Fruit fly (Drosophila melanogaster) whole organism, embryonic: ENCODE results near the gene CG6959.

Experiments used
- Awh ChIP-seq: fragments of 200-800 bp; sonication (Bioruptor generic); IDR thresholded peaks from 2 replicates; pipeline ENCODE4, ENCODE4 v1.3.6; 2022; ENCODE audit warnings: missing biosample characterization, missing genetic modification characterization
- Blimp-1 ChIP-seq: fragments of 200-800 bp; sonication (Bioruptor generic); optimal IDR thresholded peaks from 3 replicates; lab custom pipeline; 2018; ENCODE audit warnings: missing biosample characterization, missing genetic modification characterization, mild to moderate bottlenecking, moderate library complexity, missing genetic modification reagents
- CG10209 ChIP-seq: fragments of 200-800 bp; sonication (Bioruptor generic); optimal IDR thresholded peaks from 3 replicates; lab custom pipeline; 2017; ENCODE audit warnings: missing biosample characterization, mild to moderate bottlenecking, missing genetic modification characterization, missing genetic modification reagents
- CG10565 ChIP-seq: fragments of 200-800 bp; sonication (Bioruptor generic); optimal IDR thresholded peaks from 3 replicates; lab custom pipeline; 2016; ENCODE audit warnings: missing biosample characterization, mild to moderate bottlenecking, missing genetic modification characterization
- CG11085 ChIP-seq: fragments of 200-800 bp; sonication (Bioruptor generic); IDR thresholded peaks from 2 replicates; pipeline ENCODE4 v1.3.6; 2022; ENCODE audit warnings: missing biosample characterization, missing genetic modification characterization
- CG12104 ChIP-seq: fragments of 200-800 bp; sonication (Bioruptor generic); optimal IDR thresholded peaks from 3 replicates; lab custom pipeline; 2016; ENCODE audit warnings: missing biosample characterization, missing genetic modification characterization
- CG14014 ChIP-seq: fragments of 200-800 bp; sonication (Bioruptor generic); IDR thresholded peaks from 2 replicates; pipeline ENCODE4 v1.3.6; 2022; ENCODE audit warnings: missing biosample characterization, missing genetic modification characterization
- CG14441 ChIP-seq: fragments of 200-800 bp; sonication (Bioruptor generic); IDR thresholded peaks from 2 replicates; pipeline ENCODE4 v1.3.6; 2022; ENCODE audit warnings: missing biosample characterization, missing genetic modification characterization
- CG15269 ChIP-seq: fragments of 200-800 bp; sonication (Bioruptor generic); optimal IDR thresholded peaks from 2 replicates; lab custom pipeline; 2018; ENCODE audit warnings: missing biosample characterization, mild to moderate bottlenecking, missing genetic modification characterization, moderate library complexity
- CG1529 ChIP-seq: fragments of 200-800 bp; sonication (Bioruptor generic); optimal IDR thresholded peaks from 3 replicates; lab custom pipeline; 2018; ENCODE audit warnings: missing biosample characterization, missing genetic modification characterization
- CG15601 ChIP-seq: fragments of 200-800 bp; sonication (Bioruptor generic); optimal IDR thresholded peaks from 3 replicates; lab custom pipeline; 2019; ENCODE audit warnings: missing biosample characterization, mild to moderate bottlenecking, missing genetic modification characterization, moderate library complexity
- CG1603 ChIP-seq: fragments of 200-800 bp; sonication (Bioruptor generic); optimal IDR thresholded peaks from 2 replicates; lab custom pipeline; 2019; ENCODE audit warnings: missing biosample characterization, mild to moderate bottlenecking, missing genetic modification characterization, moderate library complexity
- CG16813 ChIP-seq: fragments of 200-800 bp; sonication (Bioruptor generic); IDR thresholded peaks from 3 replicates; pipeline ENCODE4 v1.3.6; 2022; ENCODE audit warnings: missing biosample characterization, missing genetic modification characterization; ENCODE audit not compliant: partially characterized antibody
- CG3995 ChIP-seq: fragments of 200-800 bp; sonication (Bioruptor generic); optimal IDR thresholded peaks from 3 replicates; lab custom pipeline; 2016; ENCODE audit warnings: missing biosample characterization, missing genetic modification characterization
- CG6272 ChIP-seq: fragments of 200-800 bp; sonication (Bioruptor generic); IDR thresholded peaks from 2 replicates; pipeline ENCODE4 v1.3.6; 2022; ENCODE audit warnings: missing biosample characterization, missing genetic modification characterization
- CG7372 ChIP-seq: fragments of 200-800 bp; sonication (Bioruptor generic); IDR thresholded peaks from 2 replicates; pipeline ENCODE4 v1.3.6; 2022; ENCODE audit warnings: missing biosample characterization, missing genetic modification characterization
- CG8359 ChIP-seq: fragments of 200-800 bp; sonication (Bioruptor generic); optimal IDR thresholded peaks from 2 replicates; lab custom pipeline; 2017; ENCODE audit warnings: missing biosample characterization, mild to moderate bottlenecking, missing genetic modification characterization, borderline replicate concordance
- CG9797 ChIP-seq: fragments of 200-800 bp; sonication (Bioruptor generic); optimal IDR thresholded peaks from 3 replicates; lab custom pipeline; 2018; ENCODE audit warnings: missing biosample characterization, mild to moderate bottlenecking, missing genetic modification characterization
- Dad ChIP-seq: fragments of 200-800 bp; sonication (Bioruptor generic); optimal IDR thresholded peaks from 3 replicates; lab custom pipeline; 2016; ENCODE audit warnings: missing biosample characterization, missing genetic modification characterization
- Deaf1 ChIP-seq: fragments of 200-800 bp; optimal IDR thresholded peaks from 3 replicates; lab custom pipeline; 2019; ENCODE audit warnings: missing biosample characterization, mild to moderate bottlenecking, missing genetic modification characterization, moderate library complexity
- Eip74EF ChIP-seq, 2 experiments: fragments of 200-800 bp in 1 of 2; fragments of >200 bp in 1 of 2; sonication (Bioruptor generic) in 1 of 2; optimal IDR thresholded peaks; 2 replicates each; lab custom pipeline; 2017 to 2019; ENCODE audit warnings: missing biosample characterization in 2 of 2, missing genetic modification characterization in 2 of 2, mild to moderate bottlenecking in 1 of 2, moderate library complexity in 1 of 2
- Ets97D ChIP-seq: fragments of 200-800 bp; sonication (Bioruptor generic); optimal IDR thresholded peaks from 3 replicates; lab custom pipeline; 2016; ENCODE audit warnings: missing biosample characterization, missing genetic modification characterization
- HmgZ ChIP-seq: fragments of 200-800 bp; sonication (Bioruptor generic); optimal IDR thresholded peaks from 2 replicates; lab custom pipeline; 2018; ENCODE audit warnings: missing biosample characterization, mild to moderate bottlenecking, missing genetic modification characterization
- Jarid2 ChIP-seq: fragments of 200-800 bp; sonication (Bioruptor generic); optimal IDR thresholded peaks from 3 replicates; lab custom pipeline; 2017; ENCODE audit warnings: mild to moderate bottlenecking, missing biosample characterization, missing genetic modification reagents, missing genetic modification characterization
- MTF-1 ChIP-seq: fragments of 200-800 bp; sonication (Bioruptor generic); optimal IDR thresholded peaks from 2 replicates; lab custom pipeline; 2018; ENCODE audit warnings: missing biosample characterization, mild to moderate bottlenecking, missing genetic modification characterization, borderline replicate concordance
- NC2β ChIP-seq: fragments of 200-800 bp; sonication (Bioruptor generic); optimal IDR thresholded peaks from 2 replicates; lab custom pipeline; 2016; ENCODE audit warnings: missing biosample characterization, missing genetic modification characterization
- Nf-YB ChIP-seq: fragments of 200-800 bp; sonication (Bioruptor generic); optimal IDR thresholded peaks from 3 replicates; lab custom pipeline; 2019; ENCODE audit warnings: missing biosample characterization, mild to moderate bottlenecking, missing genetic modification characterization, moderate library complexity
- Rx ChIP-seq: fragments of 200-800 bp; sonication (Bioruptor generic); IDR thresholded peaks from 2 replicates; pipeline ENCODE4 v1.3.6; 2022; ENCODE audit warnings: missing biosample characterization, missing genetic modification characterization
- TFAM ChIP-seq: fragments of 200-800 bp; sonication (Bioruptor generic); optimal IDR thresholded peaks from 2 replicates; lab custom pipeline; 2017; ENCODE audit warnings: missing biosample characterization, missing genetic modification characterization, inconsistent platforms
- amos ChIP-seq: fragments of 200-800 bp; sonication (Bioruptor generic); IDR thresholded peaks from 2 replicates; pipeline ENCODE4 v1.3.6; 2022; ENCODE audit warnings: missing biosample characterization, missing genetic modification characterization; ENCODE audit not compliant: partially characterized antibody
- ap ChIP-seq: fragments of 200-800 bp; sonication (Bioruptor generic); IDR thresholded peaks from 2 replicates; pipeline ENCODE4 v1.3.6; 2022; ENCODE audit warnings: missing biosample characterization, missing genetic modification characterization
- dan ChIP-seq: fragments of 200-800 bp; sonication (Bioruptor generic); IDR thresholded peaks from 2 replicates; pipeline ENCODE4 v1.3.6; 2022; ENCODE audit warnings: missing biosample characterization, missing genetic modification characterization
- dati ChIP-seq: fragments of 200-800 bp; sonication (Bioruptor generic); IDR thresholded peaks from 2 replicates; pipeline ENCODE4 v1.3.6; 2022; ENCODE audit warnings: missing biosample characterization, missing genetic modification characterization
- emc ChIP-seq: fragments of 200-800 bp; sonication (Bioruptor generic); optimal IDR thresholded peaks from 2 replicates; lab custom pipeline; 2016; ENCODE audit warnings: missing biosample characterization, missing genetic modification characterization
- gt ChIP-seq: fragments of 200-800 bp; sonication (Bioruptor generic); IDR thresholded peaks from 2 replicates; pipeline ENCODE4 v1.3.6; 2022; ENCODE audit warnings: missing biosample characterization, missing genetic modification characterization
- hkb ChIP-seq, 2 experiments: fragments of 200-800 bp in 1 of 2; fragments of >200 bp in 1 of 2; sonication (Bioruptor generic) in 1 of 2; IDR thresholded peaks in 1 of 2; optimal IDR thresholded peaks in 1 of 2; 2 replicates each; pipeline versions ENCODE4 v1.3.6 to Lab custom; 2017 to 2022; ENCODE audit warnings: missing biosample characterization in 1 of 2, missing genetic modification characterization in 1 of 2
- jumu ChIP-seq: fragments of 200-800 bp; sonication (Bioruptor generic); optimal IDR thresholded peaks from 3 replicates; lab custom pipeline; 2016; ENCODE audit warnings: missing biosample characterization, missing genetic modification characterization
- lmd ChIP-seq: fragments of 200-800 bp; sonication (Bioruptor generic); IDR thresholded peaks from 2 replicates; pipeline ENCODE4 v1.3.6; 2022; ENCODE audit warnings: missing biosample characterization, missing genetic modification characterization
- nmo ChIP-seq: fragments of 200-800 bp; sonication (Bioruptor generic); optimal IDR thresholded peaks from 2 replicates; lab custom pipeline; 2018; ENCODE audit warnings: missing biosample characterization, mild to moderate bottlenecking, missing genetic modification characterization, moderate library complexity
- pnt ChIP-seq: fragments of 200-800 bp; sonication (Bioruptor generic); optimal IDR thresholded peaks from 3 replicates; lab custom pipeline; 2016; ENCODE audit warnings: missing biosample characterization, missing genetic modification characterization
- psq ChIP-seq: fragments of 200-800 bp; sonication (Bioruptor generic); optimal IDR thresholded peaks from 2 replicates; lab custom pipeline; 2017; ENCODE audit warnings: missing biosample characterization, missing genetic modification characterization
- sug ChIP-seq: fragments of 200-800 bp; optimal IDR thresholded peaks from 2 replicates; lab custom pipeline; 2019; ENCODE audit warnings: missing biosample characterization, mild to moderate bottlenecking, missing genetic modification characterization, moderate library complexity
- tap ChIP-seq: fragments of 200-800 bp; optimal IDR thresholded peaks from 3 replicates; lab custom pipeline; 2019; ENCODE audit warnings: missing biosample characterization, mild to moderate bottlenecking, missing genetic modification characterization, moderate library complexity
- tgo ChIP-seq: fragments of 200-800 bp; sonication (Bioruptor generic); IDR thresholded peaks from 3 replicates; pipeline ENCODE4 v1.3.6; 2022; ENCODE audit warnings: missing biosample characterization, missing genetic modification characterization
- tin ChIP-seq: fragments of 200-800 bp; sonication (Bioruptor generic); optimal IDR thresholded peaks from 3 replicates; lab custom pipeline; 2016; ENCODE audit warnings: missing biosample characterization, missing genetic modification characterization
- wek ChIP-seq: fragments of 200-800 bp; sonication (Bioruptor generic); optimal IDR thresholded peaks from 3 replicates; lab custom pipeline; 2018; ENCODE audit warnings: missing biosample characterization, mild to moderate bottlenecking, missing genetic modification characterization, moderate library complexity
- wor ChIP-seq: fragments of 200-800 bp; sonication (Bioruptor generic); IDR thresholded peaks from 2 replicates; pipeline ENCODE4 v1.3.6; 2022; ENCODE audit warnings: missing biosample characterization, missing genetic modification characterization

Gene CG6959

dm6 chr3R:11778012-11778865, 91.0 kb downstream of the CG6959 start (continued):
- peak; percentile 57 for TF ChIP-seq sug
- TF ChIP-seq CG14014: no peak; the same call in 1 of the 2 replicates
- TF ChIP-seq ap (GFP tag; lab: Robert Waterston, UW): no peak
- peak; percentile 99 for TF ChIP-seq Blimp-1 (GFP tag; lab: Kevin White, UChicago)
- TF ChIP-seq NC2β (GFP tag; lab: Kevin White, UChicago): peak; percentile 59
- peak; percentile 45 for TF ChIP-seq jumu (GFP tag; lab: Kevin White, UChicago)
- no peak for TF ChIP-seq CG3995
- TF ChIP-seq psq: peak; percentile 6
- no peak for TF ChIP-seq Rx (GFP tag; lab: Robert Waterston, UW)
- no peak for TF ChIP-seq CG6272 (GFP tag; lab: Robert Waterston, UW)
- TF ChIP-seq CG11085 (GFP tag; lab: Robert Waterston, UW): 0 out of 2 replicates have a peak, but pooled peaks have one; percentile 15
- TF ChIP-seq dati (GFP tag; lab: Robert Waterston, UW): 0 out of 2 replicates have a peak, but pooled peaks have one; percentile 29
- no peak for TF ChIP-seq CG9797 (GFP tag; lab: Kevin White, UChicago)
- TF ChIP-seq CG1603 (tag; lab: Kevin White, UChicago): peak; percentile 68
- TF ChIP-seq Nf-YB (GFP tag; lab: Kevin White, UChicago): peak; percentile 45
- TF ChIP-seq Deaf1 (tag; lab: Kevin White, UChicago): peak; percentile 87
- no peak; the same call in 1 of the 2 replicates for TF ChIP-seq wor (GFP tag; lab: Robert Waterston, UW)
- peak; percentile 95 for TF ChIP-seq Jarid2 (GFP tag; lab: Kevin White, UChicago)
- peak; percentile 53 for TF ChIP-seq amos
- TF ChIP-seq gt: no peak
- peak; percentile 21 for TF ChIP-seq CG10565
- TF ChIP-seq hkb (optimal IDR thresholded peaks at IDR 0.05; lab: Kevin White, UChicago): no peak
- TF ChIP-seq hkb (GFP tag; IDR thresholded peaks at IDR 0.05; lab: Robert Waterston, UW): no peak
- TF ChIP-seq tap (tag; lab: Kevin White, UChicago): peak; percentile 16
- no peak; the same call in 1 of the 2 replicates for TF ChIP-seq CG14441
- TF ChIP-seq CG15269 (tag; lab: Kevin White, UChicago): peak; percentile 57
- peak; percentile 31 for TF ChIP-seq tin (GFP tag; lab: Kevin White, UChicago)
- TF ChIP-seq Ets97D (GFP tag; lab: Kevin White, UChicago): peak; percentile 65
- no peak for TF ChIP-seq TFAM
- peak; percentile 40 for TF ChIP-seq pnt
- no peak for TF ChIP-seq CG7372
- TF ChIP-seq CG1529 (GFP tag; lab: Kevin White, UChicago): peak; percentile 55
- peak; percentile 83 for TF ChIP-seq CG12104
- TF ChIP-seq CG15601 (tag; lab: Kevin White, UChicago): peak; percentile 80
- no peak for TF ChIP-seq dan (GFP tag; lab: Robert Waterston, UW)
- peak; percentile 84 for TF ChIP-seq nmo (GFP tag; lab: Kevin White, UChicago)
- TF ChIP-seq lmd (GFP tag; lab: Robert Waterston, UW): peak; percentile 70
- peak; percentile 7; the same call in 1 of the 2 replicates for TF ChIP-seq Awh (GFP tag; lab: Robert Waterston, UW)
- TF ChIP-seq Eip74EF (GFP tag; optimal IDR thresholded peaks at IDR 0.05; lab: Kevin White, UChicago): peak in 1 of 2 experiments; percentile 71
- TF ChIP-seq CG10209 (GFP tag; lab: Kevin White, UChicago): peak; percentile 71
- no peak for TF ChIP-seq emc (GFP tag; lab: Kevin White, UChicago)
- TF ChIP-seq tgo (GFP tag; lab: Robert Waterston, UW): peak; percentile 57; the same call in 2 of the 3 replicates
- peak; percentile 33 for TF ChIP-seq CG8359 (GFP tag; lab: Kevin White, UChicago)
- TF ChIP-seq CG16813: 0 out of 3 replicates have a peak, but pooled peaks have one; percentile 41
- TF ChIP-seq MTF-1 (GFP tag; lab: Kevin White, UChicago): peak; percentile 39
- peak; percentile 30 for TF ChIP-seq Dad (GFP tag; lab: Kevin White, UChicago)
- TF ChIP-seq wek: peak; percentile 8
- TF ChIP-seq HmgZ: peak; percentile 9
